Worm (Caenorhabditis elegans): Measurements from ENCODE around the gene srab-7.

srab-7 gene

ce11 chrV:3113751-3114150, 41.2 kb downstream of the srab-7 start, which contains the start of gene Y73C8C.8:
Gene Y73C8C.8, minus strand, starts transcription at chrV:3113851.
- no peak for TF ChIP-seq lin-13 (GFP tag; optimal IDR thresholded peaks at IDR 0.05)
- TF ChIP-seq swsn-7 (tag; optimal IDR thresholded peaks at IDR 0.05): no peak

ce11 chrV:3112198-3112597, 42.8 kb downstream of the srab-7 start:
- TF ChIP-seq aha-1 (tag; optimal IDR thresholded peaks at IDR 0.05) (no peak), C16A3.4 (tag; optimal IDR thresholded peaks at IDR 0.05) (no peak), fos-1 (tag; optimal IDR thresholded peaks at IDR 0.05) (no peak), sptf-1 (tag; optimal IDR thresholded peaks at IDR 0.05) (no peak), skn-1 (tag; optimal IDR thresholded peaks at IDR 0.05) (no peak), nhr-90 (tag; optimal IDR thresholded peaks at IDR 0.05; ENCODE audit: poor library complexity) (no peak)

ce11 chrV:3107450-3107849, 47.5 kb downstream of the srab-7 start, which contains the start of gene str-68:
Gene str-68, minus strand, starts transcription at chrV:3107550.
- TF ChIP-seq ets-5 (GFP tag; IDR thresholded peaks at IDR 0.05): no peak
- TF ChIP-seq lin-14 (GFP tag; optimal IDR thresholded peaks at IDR 0.05): no peak
- no peak for TF ChIP-seq grh-1 (GFP tag; IDR thresholded peaks at IDR 0.05)
- no peak for TF ChIP-seq alr-1 (tag; optimal IDR thresholded peaks at IDR 0.05; ENCODE audit: borderline replicate concordance)
- no peak for TF ChIP-seq ceh-8 (GFP tag; optimal IDR thresholded peaks at IDR 0.05)
- no peak for TF ChIP-seq mab-9 (GFP tag; IDR thresholded peaks at IDR 0.05)

ce11 chrV:3106785-3107184, 48.2 kb downstream of the srab-7 start:
- peak; percentile 25 for TF ChIP-seq snpc-4 (tag; optimal IDR thresholded peaks at IDR 0.05)
- no peak for TF ChIP-seq C16A3.4 (tag; optimal IDR thresholded peaks at IDR 0.05)

- no peak for TF ChIP-seq nhr-11 (tag; optimal IDR thresholded peaks at IDR 0.05)
- no peak for TF ChIP-seq pag-3 (tag; optimal IDR thresholded peaks at IDR 0.05; ENCODE audit: borderline replicate concordance, insufficient read depth)
These were observed 49.2 kb downstream of the srab-7 start, which contains the start of gene str-69 for ce11 chrV:3105810-3106209. Gene str-69, minus strand, starts transcription at chrV:3105910.

ce11 chrV:3104134-3104533, 50.8 kb downstream of the srab-7 start, which contains the start of gene str-66:
Gene str-66, minus strand, starts transcription at chrV:3104234.
- TF ChIP-seq mef-2 (tag; optimal IDR thresholded peaks at IDR 0.05) (no peak), hlh-17 (GFP tag; optimal IDR thresholded peaks at IDR 0.05; ENCODE audit: borderline replicate concordance) (no peak), isw-1 (GFP tag; IDR thresholded peaks at IDR 0.05) (no peak), unc-86 (tag; optimal IDR thresholded peaks at IDR 0.05) (no peak), hlh-4 (tag; optimal IDR thresholded peaks at IDR 0.05) (no peak), grh-1 (GFP tag; IDR thresholded peaks at IDR 0.05) (no peak), sox-4 (tag; optimal IDR thresholded peaks at IDR 0.05) (no peak), fkh-4 (tag; optimal IDR thresholded peaks at IDR 0.05; ENCODE audit: borderline replicate concordance) (no peak), nhr-76 (tag; optimal IDR thresholded peaks at IDR 0.05) (no peak), lsy-2 (tag; optimal IDR thresholded peaks at IDR 0.05) (no peak), snpc-4 (tag; optimal IDR thresholded peaks at IDR 0.05) (no peak), mep-1 (tag; optimal IDR thresholded peaks at IDR 0.05) (no peak), lin-39 (tag; optimal IDR thresholded peaks at IDR 0.05) (no peak)
